Worm (Caenorhabditis elegans) whole organism, late embryonic: Measurements from ENCODE around the gene Y48A6B.7.

ENCODE experiments used
- C08G9.2 ChIP-seq: sonication (generic microtip); optimal IDR thresholded peaks from 2 replicates; lab custom pipeline; 2016; ENCODE audit warnings: mild to moderate bottlenecking, missing genetic modification characterization, moderate library complexity, missing compliant biosample characterization
- F13H6.1 ChIP-seq: sonication (generic microtip); optimal IDR thresholded peaks from 2 replicates; lab custom pipeline; 2016; ENCODE audit warnings: missing genetic modification characterization, missing compliant biosample characterization
- K02D7.2 ChIP-seq: sonication (generic microtip); optimal IDR thresholded peaks from 2 replicates; lab custom pipeline; 2017; ENCODE audit warnings: mild to moderate bottlenecking, missing genetic modification characterization, missing compliant biosample characterization
- K09A11.1 ChIP-seq: sonication (generic microtip); optimal IDR thresholded peaks from 2 replicates; lab custom pipeline; 2017; ENCODE audit warnings: antibody characterized with exemption, mild to moderate bottlenecking, missing genetic modification characterization, missing compliant biosample characterization; ENCODE audit not compliant: insufficient read depth
- T23F11.4 ChIP-seq: fragments of 200-800 bp; sonication (Bioruptor generic); optimal IDR thresholded peaks from 2 replicates; lab custom pipeline; 2018; ENCODE audit warnings: mild to moderate bottlenecking, missing genetic modification characterization, missing compliant biosample characterization
- Y22D7AL.16 ChIP-seq: sonication (generic microtip); optimal IDR thresholded peaks from 2 replicates; lab custom pipeline; 2016; ENCODE audit warnings: missing genetic modification characterization, missing compliant biosample characterization
- ahr-1 ChIP-seq: sonication (generic microtip); optimal IDR thresholded peaks from 2 replicates; lab custom pipeline; 2016; ENCODE audit warnings: missing genetic modification characterization, missing compliant biosample characterization
- ama-1 ChIP-seq: fragments of 150-350 bp; optimal IDR thresholded peaks from 2 replicates; lab custom pipeline; 2014
- ceh-14 ChIP-seq: sonication (generic microtip); optimal IDR thresholded peaks from 2 replicates; lab custom pipeline; 2016; ENCODE audit warnings: missing genotype, missing genetic modification characterization, missing compliant biosample characterization
- ceh-18 ChIP-seq: sonication (generic microtip); optimal IDR thresholded peaks from 2 replicates; lab custom pipeline; 2016; ENCODE audit warnings: missing genetic modification characterization, missing compliant biosample characterization
- ceh-34 ChIP-seq: sonication (generic microtip); optimal IDR thresholded peaks from 2 replicates; lab custom pipeline; 2016; ENCODE audit warnings: mild to moderate bottlenecking, missing genetic modification characterization, missing compliant biosample characterization
- ceh-48 ChIP-seq: sonication (generic microtip); optimal IDR thresholded peaks from 2 replicates; lab custom pipeline; 2016; ENCODE audit warnings: missing genetic modification characterization, inconsistent platforms, missing compliant biosample characterization
- ceh-6 ChIP-seq: fragments of 200-800 bp; sonication (Bioruptor generic); optimal IDR thresholded peaks from 2 replicates; lab custom pipeline; 2018; ENCODE audit warnings: mild to moderate bottlenecking, missing genetic modification characterization, missing compliant biosample characterization
- ceh-9 ChIP-seq: sonication (generic microtip); optimal IDR thresholded peaks from 2 replicates; lab custom pipeline; 2016; ENCODE audit warnings: mild to moderate bottlenecking, missing genetic modification characterization, inconsistent platforms, missing compliant biosample characterization
- che-1 ChIP-seq: sonication (generic microtip); optimal IDR thresholded peaks from 2 replicates; lab custom pipeline; 2016; ENCODE audit warnings: mild to moderate bottlenecking, missing genetic modification characterization, missing compliant biosample characterization
- dmd-4 ChIP-seq: sonication (generic microtip); optimal IDR thresholded peaks from 2 replicates; lab custom pipeline; 2016; ENCODE audit warnings: borderline replicate concordance, missing genetic modification characterization, missing compliant biosample characterization
- dve-1 ChIP-seq: sonication (generic microtip); optimal IDR thresholded peaks from 2 replicates; lab custom pipeline; 2017; ENCODE audit warnings: antibody characterized with exemption, mild to moderate bottlenecking, missing genetic modification characterization, missing compliant biosample characterization
- elt-2 ChIP-seq: sonication (generic microtip); optimal IDR thresholded peaks from 2 replicates; lab custom pipeline; 2016; ENCODE audit warnings: missing genetic modification reagents, missing genetic modification characterization, missing compliant biosample characterization
- elt-4 ChIP-seq: sonication (generic microtip); optimal IDR thresholded peaks from 2 replicates; lab custom pipeline; 2016; ENCODE audit warnings: missing genetic modification characterization, missing compliant biosample characterization
- ets-4 ChIP-seq: sonication (generic microtip); optimal IDR thresholded peaks from 2 replicates; lab custom pipeline; 2016; ENCODE audit warnings: missing genetic modification characterization, missing compliant biosample characterization
- eyg-1 ChIP-seq: sonication (generic microtip); optimal IDR thresholded peaks from 2 replicates; lab custom pipeline; 2016; ENCODE audit warnings: missing genotype, missing genetic modification characterization, missing compliant biosample characterization
- fkh-10 ChIP-seq: fragments of 150-350 bp; optimal IDR thresholded peaks from 2 replicates; lab custom pipeline; 2014; ENCODE audit warnings: missing biosample characterization, missing genetic modification reagents, missing genetic modification characterization
- fkh-6 ChIP-seq: sonication (generic microtip); optimal IDR thresholded peaks from 2 replicates; lab custom pipeline; 2016; ENCODE audit warnings: missing genetic modification characterization, missing compliant biosample characterization
- gmeb-2 ChIP-seq: sonication (generic microtip); optimal IDR thresholded peaks from 2 replicates; lab custom pipeline; 2016; ENCODE audit warnings: missing genetic modification characterization, inconsistent platforms, missing compliant biosample characterization
- hlh-13 ChIP-seq: fragments of 200-800 bp; sonication (Bioruptor generic); optimal IDR thresholded peaks from 2 replicates; lab custom pipeline; 2018; ENCODE audit warnings: mild to moderate bottlenecking, missing genetic modification characterization, missing compliant biosample characterization
- hlh-15 ChIP-seq: sonication (generic microtip); optimal IDR thresholded peaks from 2 replicates; lab custom pipeline; 2016; ENCODE audit warnings: missing genetic modification characterization, missing compliant biosample characterization
- hlh-30 ChIP-seq: sonication (generic microtip); optimal IDR thresholded peaks from 2 replicates; lab custom pipeline; 2017; ENCODE audit warnings: antibody characterized with exemption, missing genetic modification characterization, missing compliant biosample characterization; ENCODE audit not compliant: insufficient read depth
- hlh-6 ChIP-seq: sonication (generic microtip); optimal IDR thresholded peaks from 2 replicates; lab custom pipeline; 2016; ENCODE audit warnings: missing genotype, missing genetic modification characterization, missing compliant biosample characterization
- hlh-8 ChIP-seq: sonication (generic microtip); optimal IDR thresholded peaks from 2 replicates; lab custom pipeline; 2016; ENCODE audit warnings: missing genotype, missing genetic modification characterization, missing compliant biosample characterization
- lim-6 ChIP-seq: sonication (generic microtip); optimal IDR thresholded peaks from 2 replicates; lab custom pipeline; 2016; ENCODE audit warnings: missing genetic modification characterization, missing compliant biosample characterization
- mec-3 ChIP-seq: sonication (generic microtip); optimal IDR thresholded peaks from 2 replicates; lab custom pipeline; 2016; ENCODE audit warnings: borderline replicate concordance, missing genetic modification characterization, missing compliant biosample characterization
- nfya-1 ChIP-seq: sonication (generic microtip); optimal IDR thresholded peaks from 2 replicates; lab custom pipeline; 2017; ENCODE audit warnings: missing genetic modification characterization, mild to moderate bottlenecking, missing compliant biosample characterization, antibody characterized with exemption, moderate library complexity
- nhr-11 ChIP-seq: fragments of 150-350 bp; optimal IDR thresholded peaks from 2 replicates; lab custom pipeline; 2014; ENCODE audit warnings: missing biosample characterization, missing genetic modification characterization
- npax-4 ChIP-seq: sonication (generic microtip); optimal IDR thresholded peaks from 2 replicates; lab custom pipeline; 2016; ENCODE audit warnings: missing genetic modification characterization, missing compliant biosample characterization
- odd-2 ChIP-seq: sonication (generic microtip); optimal IDR thresholded peaks from 2 replicates; lab custom pipeline; 2017; ENCODE audit warnings: antibody characterized with exemption, mild to moderate bottlenecking, missing genetic modification characterization, missing compliant biosample characterization
- pag-3 ChIP-seq: sonication (generic microtip); optimal IDR thresholded peaks from 2 replicates; lab custom pipeline; 2016; ENCODE audit warnings: missing compliant biosample characterization, missing genetic modification characterization, borderline replicate concordance
- pat-9 ChIP-seq: fragments of 200-800 bp; sonication (Bioruptor generic); optimal IDR thresholded peaks from 2 replicates; lab custom pipeline; 2018; ENCODE audit warnings: mild to moderate bottlenecking, missing genetic modification characterization, moderate library complexity, missing compliant biosample characterization
- pax-1 ChIP-seq: fragments of 150-350 bp; optimal IDR thresholded peaks from 2 replicates; lab custom pipeline; 2014; ENCODE audit warnings: missing biosample characterization, missing genetic modification characterization
- pha-2 ChIP-seq: sonication (generic microtip); optimal IDR thresholded peaks from 2 replicates; lab custom pipeline; 2017; ENCODE audit warnings: mild to moderate bottlenecking, missing genetic modification characterization, missing compliant biosample characterization
- pha-4 ChIP-seq: fragments of 150-350 bp; optimal IDR thresholded peaks from 2 replicates; lab custom pipeline; 2018; ENCODE audit warnings: missing biosample characterization, missing genetic modification reagents, missing genetic modification characterization
- pqm-1 ChIP-seq: sonication (generic microtip); optimal IDR thresholded peaks from 2 replicates; lab custom pipeline; 2016; ENCODE audit warnings: missing genetic modification characterization, missing compliant biosample characterization
- pros-1 ChIP-seq: fragments of 150-350 bp; optimal IDR thresholded peaks from 2 replicates; lab custom pipeline; 2014; ENCODE audit warnings: missing biosample characterization, missing genetic modification reagents, missing genetic modification characterization
- ref-2 ChIP-seq: sonication (generic microtip); optimal IDR thresholded peaks from 2 replicates; lab custom pipeline; 2016; ENCODE audit warnings: missing genetic modification characterization, missing compliant biosample characterization
- rnt-1 ChIP-seq: sonication (generic microtip); optimal IDR thresholded peaks from 2 replicates; lab custom pipeline; 2016; ENCODE audit warnings: missing genetic modification characterization, missing compliant biosample characterization
- sdc-2 ChIP-seq: sonication (generic microtip); optimal IDR thresholded peaks from 2 replicates; lab custom pipeline; 2016; ENCODE audit warnings: missing genotype, missing genetic modification characterization, missing compliant biosample characterization
- sox-4 ChIP-seq: sonication (generic microtip); optimal IDR thresholded peaks from 2 replicates; lab custom pipeline; 2017; ENCODE audit warnings: mild to moderate bottlenecking, missing genetic modification characterization, inconsistent platforms, missing compliant biosample characterization
- tbx-7 ChIP-seq: sonication (generic microtip); optimal IDR thresholded peaks from 2 replicates; lab custom pipeline; 2016; ENCODE audit warnings: missing genotype, missing genetic modification characterization, missing compliant biosample characterization
- ttx-3 ChIP-seq: sonication (generic microtip); optimal IDR thresholded peaks from 2 replicates; lab custom pipeline; 2016; ENCODE audit warnings: missing genetic modification reagents, missing genetic modification characterization, missing compliant biosample characterization
- unc-42 ChIP-seq: sonication (generic microtip); optimal IDR thresholded peaks from 2 replicates; lab custom pipeline; 2016; ENCODE audit warnings: missing genotype, missing genetic modification characterization, missing compliant biosample characterization
- unc-55 ChIP-seq: sonication (generic microtip); optimal IDR thresholded peaks from 2 replicates; lab custom pipeline; 2017; ENCODE audit warnings: missing biosample characterization, missing genetic modification reagents, missing genetic modification characterization
- unc-86 ChIP-seq: sonication (generic microtip); optimal IDR thresholded peaks from 2 replicates; lab custom pipeline; 2016; ENCODE audit warnings: missing genetic modification characterization, missing compliant biosample characterization
- zip-5 ChIP-seq: sonication (generic microtip); optimal IDR thresholded peaks from 2 replicates; lab custom pipeline; 2016; ENCODE audit warnings: missing genetic modification characterization, missing compliant biosample characterization
- ztf-16 ChIP-seq: sonication (generic microtip); optimal IDR thresholded peaks from 2 replicates; lab custom pipeline; 2017; ENCODE audit warnings: missing genetic modification characterization, missing compliant biosample characterization

Y48A6B.7 gene

ce11 chrIII:10989491-10990032 lies 36.8 kb downstream of the Y48A6B.7 start:
- peak; percentile 91 for TF ChIP-seq ref-2 (tag; lab: Kevin White, UChicago)
- TF ChIP-seq dve-1 (tag; lab: Kevin White, UChicago), result peak; percentile 94
- peak; percentile 94 for TF ChIP-seq ceh-6 (GFP tag; lab: Kevin White, UChicago)
- peak; percentile 88 for TF ChIP-seq sdc-2 (tag; lab: Kevin White, UChicago)
- peak; percentile 95 for TF ChIP-seq unc-86 (tag; lab: Kevin White, UChicago)
- peak; percentile 92 for TF ChIP-seq che-1 (tag; lab: Kevin White, UChicago)
- TF ChIP-seq ceh-18 (tag; lab: Kevin White, UChicago), result peak; percentile 99
- peak; percentile 81 for TF ChIP-seq pax-1 (tag; lab: Kevin White, UChicago)
- TF ChIP-seq pag-3 (tag; lab: Kevin White, UChicago), result peak; percentile 95
- TF ChIP-seq pha-2 (tag; lab: Kevin White, UChicago), result peak; percentile 95
- TF ChIP-seq ztf-16 (tag; lab: Kevin White, UChicago), result peak; percentile 98
- TF ChIP-seq zip-5 (tag; lab: Kevin White, UChicago), result peak; percentile 69
- TF ChIP-seq mec-3 (tag; lab: Kevin White, UChicago), result peak; percentile 89
- TF ChIP-seq hlh-13, result peak; percentile 97
- peak; percentile 53 for TF ChIP-seq odd-2 (tag; lab: Kevin White, UChicago)
- TF ChIP-seq T23F11.4 (GFP tag; lab: Kevin White, UChicago), result peak; percentile 96
- TF ChIP-seq nfya-1 (tag; lab: Kevin White, UChicago), result peak; percentile 92
- TF ChIP-seq ets-4 (tag; lab: Kevin White, UChicago), result peak; percentile 83
- peak; percentile 89 for TF ChIP-seq pros-1
- peak; percentile 96 for TF ChIP-seq sox-4 (tag; lab: Kevin White, UChicago)
- TF ChIP-seq nhr-11, result peak; percentile 53
- TF ChIP-seq tbx-7 (tag; lab: Kevin White, UChicago), result peak; percentile 66
- peak; percentile 92 for TF ChIP-seq fkh-6 (tag; lab: Kevin White, UChicago)
- TF ChIP-seq elt-4 (tag; lab: Kevin White, UChicago), result peak; percentile 71
- peak; percentile 95 for TF ChIP-seq unc-55
- peak; percentile 86 for TF ChIP-seq npax-4 (tag; lab: Kevin White, UChicago)
- peak; percentile 96 for TF ChIP-seq dmd-4 (tag; lab: Kevin White, UChicago)
- TF ChIP-seq ama-1 (lab: Kevin White, UChicago), result no peak
- peak; percentile 82 for TF ChIP-seq ceh-48
- peak; percentile 5 for TF ChIP-seq ceh-9 (tag; lab: Kevin White, UChicago)
- peak; percentile 94 for TF ChIP-seq pat-9 (tag; lab: Kevin White, UChicago)
- peak; percentile 97 for TF ChIP-seq hlh-6 (tag; lab: Kevin White, UChicago)
- peak; percentile 93 for TF ChIP-seq pqm-1 (tag; lab: Kevin White, UChicago)
- TF ChIP-seq K02D7.2 (tag; lab: Kevin White, UChicago), result peak; percentile 92
- peak; percentile 96 for TF ChIP-seq eyg-1 (tag; lab: Kevin White, UChicago)
- peak; percentile 94 for TF ChIP-seq F13H6.1
- peak; percentile 82 for TF ChIP-seq ahr-1 (tag; lab: Kevin White, UChicago)
- peak; percentile 88 for TF ChIP-seq Y22D7AL.16 (tag; lab: Kevin White, UChicago)
- TF ChIP-seq lim-6 (tag; lab: Kevin White, UChicago), result peak; percentile 88
- peak; percentile 95 for TF ChIP-seq elt-2 (tag; lab: Kevin White, UChicago)
- peak; percentile 90 for TF ChIP-seq hlh-15 (tag; lab: Kevin White, UChicago)
- TF ChIP-seq K09A11.1 (tag; lab: Kevin White, UChicago), result peak; percentile 91
- TF ChIP-seq C08G9.2 (tag; lab: Kevin White, UChicago), result peak; percentile 90
- TF ChIP-seq hlh-8 (tag; lab: Kevin White, UChicago), result peak; percentile 86
- peak; percentile 79 for TF ChIP-seq fkh-10
- peak; percentile 91 for TF ChIP-seq rnt-1 (tag; lab: Kevin White, UChicago)
- peak; percentile 89 for TF ChIP-seq gmeb-2 (tag; lab: Kevin White, UChicago)
- TF ChIP-seq hlh-30 (tag; lab: Kevin White, UChicago), result peak; percentile 88
- TF ChIP-seq ceh-14 (tag; lab: Kevin White, UChicago), result peak; percentile 95
- TF ChIP-seq ttx-3 (tag; lab: Kevin White, UChicago), result peak; percentile 94
- peak; percentile 97 for TF ChIP-seq ceh-34
- TF ChIP-seq unc-42 (tag; lab: Kevin White, UChicago), result peak; percentile 92
- TF ChIP-seq pha-4 (tag; lab: Kevin White, UChicago), result no peak
